Worm (Caenorhabditis elegans) whole organism, L4 larva: ENCODE data around the gene C16C4.18.
"Not testable (repeated sequence)": the region's sequence is repeated elsewhere in the genome, so short reads cannot be mapped to it uniquely, and the experiment has no call there.

Source experiments
- F10B5.3 ChIP-seq: sonication (generic microtip); optimal IDR thresholded peaks from 2 replicates; lab custom pipeline; 2016; ENCODE audit warnings: mild to moderate bottlenecking, missing genetic modification characterization, missing compliant biosample characterization
- Y105C5A.15 ChIP-seq: fragments of 200-800 bp; sonication (Bioruptor generic); IDR thresholded peaks from 2 replicates; pipeline ENCODE4 v1.3.6; 2022; ENCODE audit warnings: missing genetic modification characterization, missing compliant biosample characterization
- ama-1 ChIP-seq: fragments of 150-350 bp; optimal IDR thresholded peaks from 2 replicates; lab custom pipeline; 2014; ENCODE audit warnings: inconsistent platforms, mixed read lengths
- ces-1 ChIP-seq: fragments of 150-350 bp; sonication (generic microtip); optimal IDR thresholded peaks from 4 replicates; lab custom pipeline; 2014; ENCODE audit warnings: missing biosample characterization, missing genetic modification reagents, missing genetic modification characterization
- cey-2 ChIP-seq: sonication (generic microtip); optimal IDR thresholded peaks from 3 replicates; lab custom pipeline; 2017; ENCODE audit warnings: missing genetic modification characterization, mild to moderate bottlenecking, missing compliant biosample characterization, antibody characterized with exemption, borderline replicate concordance; ENCODE audit not compliant: insufficient read depth
- daf-16 ChIP-seq, 3 experiments: sonication (generic microtip); optimal IDR thresholded peaks; 2 replicates each; lab custom pipeline; 2016 to 2017; ENCODE audit warnings: missing genetic modification characterization in 3 of 3, missing genetic modification reagents in 3 of 3, mild to moderate bottlenecking in 2 of 3, missing compliant biosample characterization in 2 of 3, missing biosample characterization in 1 of 3, moderate library complexity in 1 of 3
- egl-27 ChIP-seq: sonication (generic microtip); optimal IDR thresholded peaks from 3 replicates; lab custom pipeline; 2017; ENCODE audit warnings: missing biosample characterization, missing genetic modification reagents, missing genetic modification characterization
- hlh-30 ChIP-seq: sonication (generic microtip); optimal IDR thresholded peaks from 2 replicates; lab custom pipeline; 2017; ENCODE audit warnings: antibody characterized with exemption, mild to moderate bottlenecking, missing genetic modification characterization, missing compliant biosample characterization; ENCODE audit not compliant: insufficient read depth
- lin-1 ChIP-seq: fragments of 200-800 bp; sonication (Bioruptor generic); IDR thresholded peaks from 2 replicates; pipeline ENCODE4 v1.3.6; 2022; ENCODE audit warnings: missing genetic modification reagents, missing genetic modification characterization, missing compliant biosample characterization
- lin-13 ChIP-seq: fragments of 150-350 bp; optimal IDR thresholded peaks from 2 replicates; lab custom pipeline; 2014; ENCODE audit warnings: missing biosample characterization, missing genetic modification reagents, missing genetic modification characterization
- lin-15B ChIP-seq: fragments of 150-350 bp; sonication (generic microtip); optimal IDR thresholded peaks from 3 replicates; lab custom pipeline; 2014; ENCODE audit warnings: missing biosample characterization, missing genetic modification characterization
- lin-29 ChIP-seq: fragments of 200-800 bp; sonication (Bioruptor generic); IDR thresholded peaks from 2 replicates; pipeline ENCODE4 v1.3.6; 2022; ENCODE audit warnings: missing genetic modification reagents, missing genetic modification characterization, missing compliant biosample characterization
- lin-39 ChIP-seq: fragments of 150-350 bp; optimal IDR thresholded peaks from 2 replicates; lab custom pipeline; 2014; ENCODE audit warnings: missing biosample characterization, missing genetic modification reagents, missing genetic modification characterization
- lsy-2 ChIP-seq, 2 experiments: fragments of 150-350 bp in 1 of 2; sonication (generic microtip) in 1 of 2; optimal IDR thresholded peaks; 2 replicates each; lab custom pipeline; 2014 to 2017; ENCODE audit warnings: missing biosample characterization in 2 of 2, missing genetic modification characterization in 2 of 2
- madf-5 ChIP-seq, 2 experiments: fragments of 200-800 bp; sonication (Bioruptor generic); IDR thresholded peaks; 2 replicates each; pipeline ENCODE4 v1.3.6; 2022; ENCODE audit warnings: missing compliant biosample characterization in 2 of 2, missing genetic modification characterization in 2 of 2
- mdl-1 ChIP-seq, 2 experiments: fragments of 150-350 bp in 1 of 2; sonication (generic microtip) in 1 of 2; optimal IDR thresholded peaks; 2 replicates each; lab custom pipeline; 2014 to 2017; ENCODE audit warnings: missing biosample characterization in 2 of 2, missing genetic modification characterization in 2 of 2
- nhr-25 ChIP-seq: sonication (generic microtip); optimal IDR thresholded peaks from 2 replicates; lab custom pipeline; 2017; ENCODE audit warnings: missing genetic modification characterization, mild to moderate bottlenecking, missing compliant biosample characterization, antibody characterized with exemption, moderate library complexity, borderline replicate concordance; ENCODE audit not compliant: insufficient read depth
- nhr-41 ChIP-seq: fragments of 200-800 bp; sonication (Bioruptor generic); IDR thresholded peaks from 2 replicates; pipeline ENCODE4 v1.3.6; 2022; ENCODE audit warnings: missing genetic modification reagents, missing genetic modification characterization, missing compliant biosample characterization
- pqm-1 ChIP-seq: sonication (generic microtip); optimal IDR thresholded peaks from 2 replicates; lab custom pipeline; 2017; ENCODE audit warnings: missing biosample characterization, missing genetic modification characterization
- rbr-2 ChIP-seq: sonication (generic microtip); optimal IDR thresholded peaks from 2 replicates; lab custom pipeline; 2016; ENCODE audit warnings: missing genotype, missing genetic modification characterization, missing compliant biosample characterization
- sdz-12 ChIP-seq: fragments of 200-800 bp; sonication (Bioruptor generic); optimal IDR thresholded peaks from 2 replicates; lab custom pipeline; 2018; ENCODE audit warnings: mild to moderate bottlenecking, missing genetic modification characterization, missing compliant biosample characterization
- snpc-4 ChIP-seq: fragments of 150-350 bp; optimal IDR thresholded peaks from 2 replicates; lab custom pipeline; 2014; ENCODE audit warnings: missing biosample characterization, missing genetic modification characterization
- tra-1 ChIP-seq: fragments of 200-800 bp; sonication (Bioruptor generic); IDR thresholded peaks from 2 replicates; pipeline ENCODE4 v1.3.6; 2022; ENCODE audit warnings: missing genetic modification reagents, missing genetic modification characterization, missing compliant biosample characterization
- unc-39 ChIP-seq: sonication (generic microtip); optimal IDR thresholded peaks from 2 replicates; lab custom pipeline; 2017; ENCODE audit warnings: missing biosample characterization, missing genetic modification characterization
- unc-62 ChIP-seq, 3 experiments: fragments of 150-350 bp in 1 of 3; sonication (generic microtip); optimal IDR thresholded peaks in 2 of 3; peaks in 1 of 3; 1 replicate in 1 of 3; 2 replicates in 2 of 3; lab custom pipeline; 2014 to 2017; ENCODE audit warnings: missing biosample characterization in 3 of 3, missing genetic modification characterization in 3 of 3, missing genetic modification reagents in 3 of 3, missing genotype in 1 of 3
- ztf-7 ChIP-seq: fragments of 150-350 bp; optimal IDR thresholded peaks from 2 replicates; lab custom pipeline; 2014; ENCODE audit warnings: missing biosample characterization, missing genetic modification characterization

C16C4.18 gene

DNA sequence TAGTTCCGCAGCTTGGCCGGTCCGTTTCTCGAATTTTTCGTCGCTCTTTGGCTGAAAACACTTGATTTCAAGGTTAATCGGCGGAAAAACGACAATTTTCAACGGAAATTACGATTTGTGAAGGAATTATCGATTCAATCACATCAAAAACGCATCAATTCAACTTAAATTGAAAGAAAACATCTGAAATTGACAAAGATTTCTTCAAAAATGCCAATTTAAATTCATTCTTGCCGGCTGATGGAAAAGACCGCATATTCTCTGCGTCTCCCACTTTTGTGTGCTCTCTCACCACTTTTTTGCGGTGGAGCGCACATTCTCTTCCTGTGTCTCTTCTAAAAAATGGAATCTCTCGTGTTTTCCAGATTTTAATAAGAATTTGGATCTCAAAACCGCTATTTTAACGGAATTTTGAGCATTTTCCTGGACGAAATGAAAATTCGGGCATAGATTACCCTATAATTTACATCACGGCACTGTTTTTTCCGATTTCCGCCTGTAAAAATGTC, at the start of gene C16C4.18:
Gene C16C4.18 (minus strand): TSS at position 51 of the 509 bp plus-strand sequence.
- TF ChIP-seq snpc-4 (tag; lab: Kevin White, UChicago); lsy-2 (tag; optimal IDR thresholded peaks at IDR 0.05; lab: Kevin White, UChicago); cey-2 (tag; lab: Kevin White, UChicago): not testable (repeated sequence)

DNA sequence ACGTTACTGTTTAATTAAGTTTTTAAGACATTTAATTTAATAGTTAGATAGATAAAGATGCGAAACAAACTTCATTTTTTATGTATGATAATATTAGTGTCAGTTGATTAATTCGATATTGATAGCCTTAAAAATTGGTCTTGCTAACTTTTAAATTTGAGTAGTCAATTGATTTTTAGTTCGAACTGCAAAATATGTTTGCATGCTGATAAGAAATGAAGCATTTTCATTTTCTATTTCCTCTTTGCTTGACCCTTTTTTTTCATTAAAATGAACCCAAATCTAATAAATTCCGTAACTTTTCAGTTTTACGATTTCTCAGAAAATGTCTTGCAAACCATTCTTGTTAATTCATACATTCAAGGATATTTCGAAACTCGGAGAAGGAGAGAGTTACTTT, 44.0 kb upstream of the C16C4.18 start, which contains the start of gene math-22:
Gene math-22 (plus strand): TSS at position 301 of the 400 bp plus-strand sequence.
- TF ChIP-seq lin-13 (GFP tag; lab: Kevin White, UChicago) (no peak), pqm-1 (tag; lab: Kevin White, UChicago) (peak; percentile 19)
- TF ChIP-seq, all 104 proteins: peak for 1

DNA sequence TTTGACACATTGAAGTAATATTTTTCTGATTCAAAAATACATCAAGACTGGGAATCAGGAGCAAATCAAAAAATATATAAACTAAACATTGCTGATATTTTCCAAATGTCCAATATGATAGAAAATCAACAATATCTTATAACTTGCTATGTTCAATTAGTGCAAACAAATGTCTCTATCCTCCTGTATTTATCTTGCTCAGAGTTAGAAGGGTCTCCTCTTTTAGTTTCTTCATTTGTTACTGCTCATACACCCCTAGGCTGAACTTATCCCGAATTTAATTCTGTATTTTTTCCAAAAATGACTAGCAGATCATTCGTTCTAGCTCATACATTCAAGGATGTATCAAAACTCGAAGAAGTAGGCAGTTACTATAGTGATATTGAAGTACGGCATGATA, 40.8 kb upstream of the C16C4.18 start, which contains the start of gene math-23:
Gene math-23 (plus strand): TSS at position 301 of the 400 bp plus-strand sequence.
- TF ChIP-seq ces-1 (no peak), nhr-25 (tag; lab: Kevin White, UChicago) (no peak), egl-27 (tag; lab: Kevin White, UChicago) (no peak)
- TF ChIP-seq, all 104 proteins: peak for 0

DNA sequence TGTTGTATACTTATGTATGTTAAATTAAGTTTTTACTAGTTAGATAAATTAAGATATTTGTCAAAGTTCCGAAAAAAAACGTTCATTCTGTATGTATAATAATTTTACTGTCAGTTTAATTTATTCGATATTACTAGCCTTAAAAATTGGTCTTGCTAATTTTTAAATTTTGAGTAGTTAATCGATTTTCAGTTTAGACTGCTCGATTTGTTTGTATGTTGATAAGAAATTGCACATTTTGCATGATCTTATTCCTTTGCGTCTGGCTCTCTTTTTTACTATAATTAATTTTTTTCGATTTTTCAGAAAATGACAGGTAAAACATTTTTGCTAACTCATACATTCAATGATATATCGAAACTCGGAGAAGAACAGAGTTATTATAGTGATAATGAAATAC, 38.8 kb upstream of the C16C4.18 start, which contains the start of gene math-24:
Gene math-24 (plus strand): TSS at position 301 of the 400 bp plus-strand sequence.
- no peak for TF ChIP-seq nhr-41
- no peak for TF ChIP-seq F10B5.3 (tag; lab: Kevin White, UChicago)
- TF ChIP-seq ces-1: no peak
- TF ChIP-seq lin-1 (GFP tag; lab: Robert Waterston, UW): no peak
- TF ChIP-seq Y105C5A.15: no peak
- no peak for TF ChIP-seq mdl-1 (tag; optimal IDR thresholded peaks at IDR 0.05; lab: Kevin White, UChicago)
- TF ChIP-seq rbr-2 (tag; lab: Kevin White, UChicago): no peak
- TF ChIP-seq lin-39 (tag; lab: Kevin White, UChicago): no peak
- TF ChIP-seq egl-27 (tag; lab: Kevin White, UChicago): no peak

DNA sequence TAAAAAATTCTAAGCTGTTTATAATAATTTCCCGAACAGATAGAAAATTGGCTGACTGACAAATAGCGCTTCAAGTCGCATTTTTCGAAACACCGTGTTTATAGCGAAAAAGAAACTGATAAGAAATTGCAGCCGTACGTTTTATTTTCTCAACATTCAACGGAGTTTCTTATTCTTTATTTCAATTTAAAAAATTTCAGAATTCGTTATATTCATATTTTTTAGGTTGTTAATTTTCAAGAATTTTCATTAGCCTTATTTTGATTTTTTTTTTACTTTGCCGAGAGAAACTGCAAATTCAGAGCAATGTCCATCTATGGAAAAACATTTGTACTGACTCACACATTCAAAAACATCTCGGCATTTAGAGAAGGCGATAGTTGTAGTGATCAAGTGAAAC, 36.8 kb upstream of the C16C4.18 start, which contains the start of gene C46F9.6:
Gene C46F9.6 (plus strand): TSS at position 301 of the 400 bp plus-strand sequence.
- TF ChIP-seq pqm-1 (tag; lab: Kevin White, UChicago) (peak; percentile 8), unc-62 (GFP tag; optimal IDR thresholded peaks at IDR 0.05 in 1 of 2; lab: Kevin White, UChicago) (peak in 1 of 2 experiments; percentile 30), unc-62 (tag; optimal IDR thresholded peaks at IDR 0.05; lab: Kevin White, UChicago) (no peak), madf-5 (GFP tag; IDR thresholded peaks at IDR 0.05; lab: Robert Waterston, UW) (no peak), daf-16 (GFP tag; optimal IDR thresholded peaks at IDR 0.05; lab: Kevin White, UChicago) (no peak), daf-16 (tag; optimal IDR thresholded peaks at IDR 0.05; lab: Kevin White, UChicago) (peak; percentile 60)

DNA sequence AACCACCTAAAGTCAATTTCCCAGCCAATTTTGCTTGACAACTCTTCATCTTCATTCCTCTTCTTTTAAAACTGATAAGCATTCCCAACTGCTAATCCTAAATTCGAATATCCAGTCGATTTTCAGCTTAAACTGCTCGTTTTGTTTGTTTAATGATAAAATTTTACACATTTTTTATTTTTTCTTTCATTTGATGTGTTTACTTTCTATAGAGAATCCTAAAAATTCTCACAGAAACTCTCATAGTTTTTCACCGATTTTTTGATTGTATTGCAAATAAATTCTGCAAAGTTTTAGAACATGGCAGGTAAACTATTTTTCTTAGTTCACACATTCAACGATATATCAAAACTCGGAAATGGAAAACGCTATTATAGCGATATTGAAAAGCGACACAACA, 34.6 kb upstream of the C16C4.18 start, which contains the start of gene math-25:
Gene math-25 (plus strand): TSS at position 301 of the 400 bp plus-strand sequence.
- TF ChIP-seq nhr-41: no peak
- no peak for TF ChIP-seq ama-1
- TF ChIP-seq lin-13 (GFP tag; lab: Kevin White, UChicago): no peak
- no peak for TF ChIP-seq lin-15B
- TF ChIP-seq sdz-12: no peak
- TF ChIP-seq tra-1: no peak

DNA sequence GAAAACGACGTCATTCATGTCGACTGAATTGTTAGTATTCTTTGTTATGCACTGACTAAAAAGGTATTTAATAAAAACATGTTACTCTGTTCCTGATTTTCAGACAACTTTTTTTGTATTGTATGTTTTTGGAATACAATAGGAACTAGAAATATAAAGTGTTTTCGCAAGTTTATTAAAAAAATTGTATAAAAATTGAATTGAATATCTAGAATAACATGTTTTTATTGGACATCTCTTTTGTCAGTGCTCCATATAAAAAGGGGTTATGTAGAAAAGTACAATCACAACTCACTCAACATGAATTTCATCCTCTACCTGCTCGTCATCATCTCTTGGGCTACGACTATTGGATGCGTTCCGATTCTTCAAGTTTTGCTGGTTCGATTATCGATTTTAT, 34.1 kb upstream of the C16C4.18 start, which contains the start of gene C46F9.5:
Gene C46F9.5 (plus strand): TSS at position 301 of the 400 bp plus-strand sequence.
- TF ChIP-seq unc-39 (tag; lab: Kevin White, UChicago): no peak
- no peak for TF ChIP-seq lin-29
- TF ChIP-seq rbr-2 (tag; lab: Kevin White, UChicago): no peak
- no peak for TF ChIP-seq hlh-30 (tag; lab: Kevin White, UChicago)
- no peak for TF ChIP-seq ztf-7
- TF ChIP-seq, all 104 proteins: peak for 0
